Fruit fly (Drosophila melanogaster): Measurements from ENCODE around the gene Nedd8.

The Nedd8 gene

dm6 chr2L:18966844-18967243 lies 15.2 kb upstream of the Nedd8 start (continued):
- no peak for TF ChIP-seq gt (GFP tag; IDR thresholded peaks at IDR 0.05)
- TF ChIP-seq CG2712 (tag; optimal IDR thresholded peaks at IDR 0.05), result peak; percentile 57
- no peak for TF ChIP-seq Xbp1 (GFP tag; optimal IDR thresholded peaks at IDR 0.05)
- TF ChIP-seq CG14014 (GFP tag; IDR thresholded peaks at IDR 0.05), result peak; percentile 51; the same call in 1 of the 2 replicates
- TF ChIP-seq Dbx (GFP tag; IDR thresholded peaks at IDR 0.05), result peak; percentile 62; the same call in 1 of the 3 replicates
- TF ChIP-seq Dll (GFP tag; IDR thresholded peaks at IDR 0.05; ENCODE audit: partially characterized antibody), result no peak
- no peak for TF ChIP-seq CG3838 (GFP tag; optimal IDR thresholded peaks at IDR 0.05)
- 0 out of 3 replicates have a peak, but pooled peaks have one; percentile 14 for TF ChIP-seq ken (GFP tag; IDR thresholded peaks at IDR 0.05)
- TF ChIP-seq CG10565 (GFP tag; optimal IDR thresholded peaks at IDR 0.05), result no peak
- TF ChIP-seq CG10274 (GFP tag; optimal IDR thresholded peaks at IDR 0.05), result peak; percentile 19
- peak; percentile 55; the same call in 1 of the 2 replicates for TF ChIP-seq Drgx (GFP tag; IDR thresholded peaks at IDR 0.05)
- no peak for TF ChIP-seq gfzf (GFP tag; optimal IDR thresholded peaks at IDR 0.05)
- TF ChIP-seq dysf (GFP tag; IDR thresholded peaks at IDR 0.05), result peak; percentile 64; the same call in 2 of the 3 replicates
- no peak for TF ChIP-seq CG7963 (GFP tag; IDR thresholded peaks at IDR 0.05; ENCODE audit: partially characterized antibody)
- TF ChIP-seq ttk (GFP tag; IDR thresholded peaks at IDR 0.05), result no peak
- TF ChIP-seq cas (GFP tag; IDR thresholded peaks at IDR 0.05), result 0 out of 2 replicates have a peak, but pooled peaks have one; percentile 12
- TF ChIP-seq BtbVII (GFP tag; optimal IDR thresholded peaks at IDR 0.05), result peak; percentile 52
- TF ChIP-seq exex (tag; optimal IDR thresholded peaks at IDR 0.05), result peak; percentile 23
- peak in 1 of 2 experiments; percentile 16 for TF ChIP-seq crp (GFP tag; optimal IDR thresholded peaks at IDR 0.05)
- peak; percentile 51 for TF ChIP-seq CG9817 (tag; optimal IDR thresholded peaks at IDR 0.05)
- peak; percentile 3 for TF ChIP-seq CG30403 (GFP tag; optimal IDR thresholded peaks at IDR 0.05)
- TF ChIP-seq CG6683 (GFP tag; optimal IDR thresholded peaks at IDR 0.05), result peak; percentile 37
- TF ChIP-seq en (GFP tag; optimal IDR thresholded peaks at IDR 0.05), result no peak
- peak; percentile 82 for TF ChIP-seq D19B (GFP tag; optimal IDR thresholded peaks at IDR 0.05)
- TF ChIP-seq CG10267 (tag; optimal IDR thresholded peaks at IDR 0.05), result peak; percentile 3
- no peak for TF ChIP-seq nerfin-1 (tag; optimal IDR thresholded peaks at IDR 0.05)
- no peak for TF ChIP-seq zfh2 (GFP tag; optimal IDR thresholded peaks at IDR 0.05)
- no peak for TF ChIP-seq dm (GFP tag; optimal IDR thresholded peaks at IDR 0.05)
- peak; percentile 40 for TF ChIP-seq CG10543 (GFP tag; optimal IDR thresholded peaks at IDR 0.05)
- peak; percentile 38 for TF ChIP-seq Hand (GFP tag; optimal IDR thresholded peaks at IDR 0.05)
- TF ChIP-seq CG13424 (tag; optimal IDR thresholded peaks at IDR 0.05), result peak; percentile 19
- peak; percentile 48; the same call in 1 of the 2 replicates for TF ChIP-seq lmd (GFP tag; IDR thresholded peaks at IDR 0.05)
- TF ChIP-seq zfh1 (GFP tag; IDR thresholded peaks at IDR 0.05), result no peak
- TF ChIP-seq CG32532 (GFP tag; IDR thresholded peaks at IDR 0.05), result peak; percentile 79
- peak; percentile 63 for TF ChIP-seq stc (GFP tag; IDR thresholded peaks at IDR 0.05)
- TF ChIP-seq emc (GFP tag; optimal IDR thresholded peaks at IDR 0.05), result no peak
- TF ChIP-seq CG33213 (GFP tag; optimal IDR thresholded peaks at IDR 0.05), result no peak
- no peak for TF ChIP-seq kah (GFP tag; optimal IDR thresholded peaks at IDR 0.05)
- no peak for TF ChIP-seq mld (GFP tag; IDR thresholded peaks at IDR 0.05; ENCODE audit: partially characterized antibody)
- no peak for TF ChIP-seq seq (GFP tag; IDR thresholded peaks at IDR 0.05)
- peak; percentile 49; the same call in 1 of the 2 replicates for TF ChIP-seq al (GFP tag; IDR thresholded peaks at IDR 0.05)
- TF ChIP-seq CG4730 (GFP tag; IDR thresholded peaks at IDR 0.05), result 0 out of 2 replicates have a peak, but pooled peaks have one; percentile 14
- peak; percentile 80 for TF ChIP-seq CG2678 (tag; optimal IDR thresholded peaks at IDR 0.05)
- peak; percentile 38 for TF ChIP-seq Adf1 (GFP tag; IDR thresholded peaks at IDR 0.05)
- TF ChIP-seq CG17568 (GFP tag; optimal IDR thresholded peaks at IDR 0.05), result no peak
- peak; percentile 33; the same call in 1 of the 2 replicates for TF ChIP-seq E2f2 (GFP tag; IDR thresholded peaks at IDR 0.05)
- no peak for TF ChIP-seq YL-1 (GFP tag; optimal IDR thresholded peaks at IDR 0.05)
- no peak for TF ChIP-seq CG16815 (GFP tag; optimal IDR thresholded peaks at IDR 0.05)
- peak; percentile 34 for TF ChIP-seq Dek (tag; optimal IDR thresholded peaks at IDR 0.05)
- 0 out of 3 replicates have a peak, but pooled peaks have one; percentile 45 for TF ChIP-seq C15 (GFP tag; IDR thresholded peaks at IDR 0.05)

Measured in whole organism, embryonic.